Fruit fly (Drosophila melanogaster): ENCODE data around the gene brwl.

The brwl gene

dm6 chr2L:9615561-9615960, 46.9 kb downstream of the brwl start:
- TF ChIP-seq CG9948 (tag; optimal IDR thresholded peaks at IDR 0.05) (no peak), CG8159 (tag; optimal IDR thresholded peaks at IDR 0.05) (no peak), CG32121 (GFP tag; IDR thresholded peaks at IDR 0.05) (no peak), CG8301 (tag; optimal IDR thresholded peaks at IDR 0.05) (no peak), Ets98B (GFP tag; IDR thresholded peaks at IDR 0.05) (no peak), CG15710 (tag; optimal IDR thresholded peaks at IDR 0.05) (no peak), gl (tag; optimal IDR thresholded peaks at IDR 0.05) (no peak), fd96Ca (GFP tag; IDR thresholded peaks at IDR 0.05) (no peak), CG34367 (tag; optimal IDR thresholded peaks at IDR 0.05) (no peak), CG10348 (GFP tag; IDR thresholded peaks at IDR 0.05) (no peak), Snoo (tag; optimal IDR thresholded peaks at IDR 0.05) (no peak), Pif1B (GFP tag; optimal IDR thresholded peaks at IDR 0.05) (no peak), CG14655 (GFP tag; optimal IDR thresholded peaks at IDR 0.05) (no peak)

- TF ChIP-seq CG34367 (tag; optimal IDR thresholded peaks at IDR 0.05) (no peak), EcR (GFP tag; optimal IDR thresholded peaks at IDR 0.05) (peak; percentile 3), CG8301 (tag; optimal IDR thresholded peaks at IDR 0.05) (no peak), CG14655 (GFP tag; optimal IDR thresholded peaks at IDR 0.05) (no peak), D1 (tag; optimal IDR thresholded peaks at IDR 0.05) (no peak)
Observed at dm6 chr2L:9615983-9616519, 47.4 kb downstream of the brwl start, which contains the start of gene GlcAT-S. TSS of gene GlcAT-S (plus strand) at chr2L:9616469.

- peak; percentile 17 for TF ChIP-seq CG34367 (tag; optimal IDR thresholded peaks at IDR 0.05)
- peak; percentile 40 for TF ChIP-seq Snoo (tag; optimal IDR thresholded peaks at IDR 0.05)
- TF ChIP-seq D1 (tag; optimal IDR thresholded peaks at IDR 0.05): peak; percentile 20
- TF ChIP-seq CG8301 (tag; optimal IDR thresholded peaks at IDR 0.05): no peak
- TF ChIP-seq CG15710 (tag; optimal IDR thresholded peaks at IDR 0.05): peak; percentile 0
- peak; percentile 76 for TF ChIP-seq Ets98B (GFP tag; IDR thresholded peaks at IDR 0.05)
- peak; percentile 69 for TF ChIP-seq CG32121 (GFP tag; IDR thresholded peaks at IDR 0.05)
- peak; percentile 26 for TF ChIP-seq Pif1B (GFP tag; optimal IDR thresholded peaks at IDR 0.05)
- TF ChIP-seq CG4496 (GFP tag; IDR thresholded peaks at IDR 0.05): peak; percentile 72; the same call in 2 of the 3 replicates
- TF ChIP-seq CG10348 (GFP tag; IDR thresholded peaks at IDR 0.05): no peak
- no peak for TF ChIP-seq CG8159 (tag; optimal IDR thresholded peaks at IDR 0.05)
- peak; percentile 35; the same call in 1 of the 3 replicates for TF ChIP-seq fd96Ca (GFP tag; IDR thresholded peaks at IDR 0.05)
- TF ChIP-seq CG12605 (GFP tag; IDR thresholded peaks at IDR 0.05): peak; percentile 69
Observed at dm6 chr2L:9616654-9617053, 48.0 kb downstream of the brwl start.

dm6 chr2L:9617908-9618307, 49.2 kb downstream of the brwl start:
- peak; percentile 9 for TF ChIP-seq Pif1A (GFP tag; optimal IDR thresholded peaks at IDR 0.05)
- TF ChIP-seq CG12605 (GFP tag; IDR thresholded peaks at IDR 0.05): no peak
- TF ChIP-seq CG4496 (GFP tag; IDR thresholded peaks at IDR 0.05): peak; percentile 51; the same call in 1 of the 3 replicates
- TF ChIP-seq CG8301 (tag; optimal IDR thresholded peaks at IDR 0.05): peak; percentile 16
- no peak for TF ChIP-seq Pif1B (GFP tag; optimal IDR thresholded peaks at IDR 0.05)
- peak; percentile 33; the same call in 1 of the 2 replicates for TF ChIP-seq CG32121 (GFP tag; IDR thresholded peaks at IDR 0.05)
- TF ChIP-seq CG10348 (GFP tag; IDR thresholded peaks at IDR 0.05): no peak
- TF ChIP-seq CG17806 (tag; optimal IDR thresholded peaks at IDR 0.05): no peak
- TF ChIP-seq fd96Ca (GFP tag; IDR thresholded peaks at IDR 0.05): 0 out of 3 replicates have a peak, but pooled peaks have one; percentile 45
- peak; percentile 56 for TF ChIP-seq Ets98B (GFP tag; IDR thresholded peaks at IDR 0.05)
- no peak for TF ChIP-seq CG15710 (tag; optimal IDR thresholded peaks at IDR 0.05)
- peak; percentile 30 for TF ChIP-seq CG14655 (GFP tag; optimal IDR thresholded peaks at IDR 0.05)
- TF ChIP-seq D1 (tag; optimal IDR thresholded peaks at IDR 0.05): no peak
- TF ChIP-seq CG13204 (GFP tag; optimal IDR thresholded peaks at IDR 0.05): no peak

dm6 chr2L:9618871-9619270, 50.2 kb downstream of the brwl start:
- TF ChIP-seq CG9948 (tag; optimal IDR thresholded peaks at IDR 0.05): no peak
- no peak for TF ChIP-seq Snoo (tag; optimal IDR thresholded peaks at IDR 0.05)
- no peak for TF ChIP-seq EcR (GFP tag; optimal IDR thresholded peaks at IDR 0.05)
- TF ChIP-seq CG8301 (tag; optimal IDR thresholded peaks at IDR 0.05): no peak
- no peak for TF ChIP-seq CG4496 (GFP tag; IDR thresholded peaks at IDR 0.05)
- no peak for TF ChIP-seq rn (GFP tag; IDR thresholded peaks at IDR 0.05)
- TF ChIP-seq CG34367 (tag; optimal IDR thresholded peaks at IDR 0.05): no peak
- TF ChIP-seq CG15710 (tag; optimal IDR thresholded peaks at IDR 0.05): no peak
- no peak for TF ChIP-seq Pif1A (GFP tag; optimal IDR thresholded peaks at IDR 0.05)
- no peak for TF ChIP-seq CG32121 (GFP tag; IDR thresholded peaks at IDR 0.05)

dm6 chr2L:9619925-9620324, 51.2 kb downstream of the brwl start:
- no peak for TF ChIP-seq CG14655 (GFP tag; optimal IDR thresholded peaks at IDR 0.05)
- TF ChIP-seq CG9948 (tag; optimal IDR thresholded peaks at IDR 0.05): no peak
- no peak for TF ChIP-seq fd96Ca (GFP tag; IDR thresholded peaks at IDR 0.05)
- TF ChIP-seq CG32121 (GFP tag; IDR thresholded peaks at IDR 0.05): no peak
- no peak for TF ChIP-seq rn (GFP tag; IDR thresholded peaks at IDR 0.05)
- no peak for TF ChIP-seq CG13204 (GFP tag; optimal IDR thresholded peaks at IDR 0.05)
- no peak for TF ChIP-seq D1 (tag; optimal IDR thresholded peaks at IDR 0.05)
- TF ChIP-seq CG15710 (tag; optimal IDR thresholded peaks at IDR 0.05): no peak
- TF ChIP-seq Pif1A (GFP tag; optimal IDR thresholded peaks at IDR 0.05): no peak
- no peak for TF ChIP-seq Ets98B (GFP tag; IDR thresholded peaks at IDR 0.05)
- TF ChIP-seq EcR (GFP tag; optimal IDR thresholded peaks at IDR 0.05): no peak
- no peak for TF ChIP-seq Pif1B (GFP tag; optimal IDR thresholded peaks at IDR 0.05)
- no peak for TF ChIP-seq CG12605 (GFP tag; IDR thresholded peaks at IDR 0.05)
- no peak for TF ChIP-seq CG34367 (tag; optimal IDR thresholded peaks at IDR 0.05)
- TF ChIP-seq CG4496 (GFP tag; IDR thresholded peaks at IDR 0.05): no peak
- TF ChIP-seq Snoo (tag; optimal IDR thresholded peaks at IDR 0.05): no peak

Data from whole organism, pupa.